Fruit fly (Drosophila melanogaster) whole organism: Measurements from ENCODE around the gene Hou.

Experiments used
- CG8478 ChIP-seq: fragments of >200 bp; optimal IDR thresholded peaks from 2 replicates; lab custom pipeline; 2018; ENCODE audit warnings: inconsistent platforms
- psq ChIP-seq: fragments of >200 bp; optimal IDR thresholded peaks from 2 replicates; lab custom pipeline; 2017

dm6 chrX:18643057-18643656, 7.1 kb downstream of the Hou start:
- TF ChIP-seq CG8478 (lab: Kevin White, UChicago) = no peak
- no peak for TF ChIP-seq psq
